Worm (Caenorhabditis elegans) whole organism, midembryonic: ENCODE measurements around the gene Y38E10A.35.

ENCODE experiments used
- T22C8.4 ChIP-seq: fragments of 200-800 bp; sonication (Bioruptor generic); IDR thresholded peaks from 2 replicates; pipeline ENCODE4 v1.3.6; 2022; ENCODE audit warnings: missing genetic modification characterization, missing compliant biosample characterization
- flt-1 ChIP-seq: fragments of 200-800 bp; sonication (Bioruptor generic); IDR thresholded peaks from 2 replicates; pipeline ENCODE4 v1.3.6; 2022; ENCODE audit warnings: missing genetic modification characterization, missing compliant biosample characterization
- ref-1 ChIP-seq: fragments of 200-800 bp; sonication (Bioruptor generic); conservative IDR thresholded peaks from 2 replicates; pipeline ENCODE4 v1.3.6; 2022; ENCODE audit warnings: missing genetic modification reagents, missing genetic modification characterization, missing compliant biosample characterization
- tab-1 ChIP-seq: fragments of 200-800 bp; sonication (Bioruptor generic); IDR thresholded peaks from 2 replicates; pipeline ENCODE4 v1.3.6; 2022; ENCODE audit warnings: missing genetic modification characterization, missing compliant biosample characterization
- ztf-29 ChIP-seq: fragments of 200-800 bp; sonication (Bioruptor generic); IDR thresholded peaks from 2 replicates; pipeline ENCODE4 v1.3.6; 2022; ENCODE audit warnings: missing genetic modification reagents, missing genetic modification characterization, missing compliant biosample characterization

- TF ChIP-seq T22C8.4 (GFP tag; lab: Robert Waterston, UW) (no peak), flt-1 (GFP tag; lab: Robert Waterston, UW) (no peak), ztf-29 (GFP tag; lab: Robert Waterston, UW) (no peak), ref-1 (GFP tag; lab: Robert Waterston, UW) (no peak), tab-1 (GFP tag; lab: Robert Waterston, UW) (no peak)
Measured at ce11 chrII:12549613-12550012, 23.0 kb downstream of the Y38E10A.35 start.
